Worm (Caenorhabditis elegans) whole organism, late embryonic: ENCODE data around the gene F25E2.2.

Experiments
- K02D7.2 ChIP-seq: sonication (generic microtip); optimal IDR thresholded peaks from 2 replicates; lab custom pipeline; 2017; ENCODE audit warnings: mild to moderate bottlenecking, missing genetic modification characterization, missing compliant biosample characterization
- ama-1 ChIP-seq: fragments of 150-350 bp; optimal IDR thresholded peaks from 2 replicates; lab custom pipeline; 2014
- ceh-24 ChIP-seq: sonication (generic microtip); optimal IDR thresholded peaks from 2 replicates; lab custom pipeline; 2016; ENCODE audit warnings: mild to moderate bottlenecking, missing genetic modification characterization, missing compliant biosample characterization
- dve-1 ChIP-seq: sonication (generic microtip); optimal IDR thresholded peaks from 2 replicates; lab custom pipeline; 2017; ENCODE audit warnings: antibody characterized with exemption, mild to moderate bottlenecking, missing genetic modification characterization, missing compliant biosample characterization
- hlh-15 ChIP-seq: sonication (generic microtip); optimal IDR thresholded peaks from 2 replicates; lab custom pipeline; 2016; ENCODE audit warnings: missing genetic modification characterization, missing compliant biosample characterization
- pag-3 ChIP-seq: sonication (generic microtip); optimal IDR thresholded peaks from 2 replicates; lab custom pipeline; 2016; ENCODE audit warnings: missing compliant biosample characterization, missing genetic modification characterization, borderline replicate concordance
- tbx-2 ChIP-seq: sonication (generic microtip); optimal IDR thresholded peaks from 2 replicates; lab custom pipeline; 2016; ENCODE audit warnings: missing genetic modification characterization, missing compliant biosample characterization
- unc-42 ChIP-seq: sonication (generic microtip); optimal IDR thresholded peaks from 2 replicates; lab custom pipeline; 2016; ENCODE audit warnings: missing genotype, missing genetic modification characterization, missing compliant biosample characterization
- ztf-16 ChIP-seq: sonication (generic microtip); optimal IDR thresholded peaks from 2 replicates; lab custom pipeline; 2017; ENCODE audit warnings: missing genetic modification characterization, missing compliant biosample characterization

DNA sequence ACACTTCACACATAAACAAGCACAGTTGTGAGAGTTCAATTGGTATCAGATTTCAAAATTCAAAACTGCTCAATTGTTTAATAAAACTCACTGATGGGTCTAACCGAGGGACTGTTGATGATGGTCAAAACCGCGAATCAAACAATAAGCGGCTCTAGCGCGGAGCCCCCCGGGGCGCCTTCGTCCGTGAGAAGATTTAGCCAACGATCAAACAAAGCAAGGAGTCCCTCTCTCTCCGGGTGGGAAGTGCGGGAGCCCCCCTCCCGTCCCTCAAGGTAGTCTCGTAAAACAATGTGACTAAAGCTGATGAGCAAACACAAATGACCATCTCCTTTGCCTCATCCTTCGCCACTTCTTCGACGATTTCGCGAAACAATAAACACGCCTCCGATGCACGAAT is 47.1 kb upstream of the F25E2.2 start:
- TF ChIP-seq hlh-15 (tag; lab: Kevin White, UChicago): no peak
- no peak for TF ChIP-seq K02D7.2 (tag; lab: Kevin White, UChicago)
- no peak for TF ChIP-seq ama-1 (lab: Kevin White, UChicago)
- TF ChIP-seq ztf-16: no peak
- no peak for TF ChIP-seq tbx-2 (tag; lab: Kevin White, UChicago)
- TF ChIP-seq pag-3 (tag; lab: Kevin White, UChicago): no peak
- no peak for TF ChIP-seq ceh-24 (tag; lab: Kevin White, UChicago)
- no peak for TF ChIP-seq unc-42
- TF ChIP-seq dve-1 (tag; lab: Kevin White, UChicago): no peak
